Fruit fly (Drosophila melanogaster): ENCODE data around the gene CG14722.
A peak's percentile ranks its signal among the peaks of the same experiment; 100 is the strongest.

The CG14722 gene

dm6 chr3R:11741730-11742203, at the start of gene CG14722, which contains the start of gene Blm (continued):
- TF ChIP-seq CG4820 (GFP tag; optimal IDR thresholded peaks at IDR 0.05): no peak
- TF ChIP-seq Hr3 (GFP tag; optimal IDR thresholded peaks at IDR 0.05): no peak
- TF ChIP-seq CG15479 (GFP tag; optimal IDR thresholded peaks at IDR 0.05): no peak
- TF ChIP-seq CG9727 (GFP tag; optimal IDR thresholded peaks at IDR 0.05): no peak
- peak; percentile 63 for TF ChIP-seq sens (GFP tag)
- no peak for TF ChIP-seq CG33213 (GFP tag; optimal IDR thresholded peaks at IDR 0.05)
- no peak for TF ChIP-seq mam (GFP tag; optimal IDR thresholded peaks at IDR 0.05)
- TF ChIP-seq CG18262 (tag; optimal IDR thresholded peaks at IDR 0.05): no peak
- TF ChIP-seq Atf3 (GFP tag; optimal IDR thresholded peaks at IDR 0.05): no peak
- TF ChIP-seq CG2116 (GFP tag; optimal IDR thresholded peaks at IDR 0.05): peak; percentile 55
- no peak for TF ChIP-seq en (GFP tag; optimal IDR thresholded peaks at IDR 0.05)
- TF ChIP-seq Myb (GFP tag; optimal IDR thresholded peaks at IDR 0.05): peak; percentile 33
- no peak for TF ChIP-seq CG1792 (GFP tag; optimal IDR thresholded peaks at IDR 0.05)
- no peak for TF ChIP-seq CG6813 (GFP tag; optimal IDR thresholded peaks at IDR 0.05)
- TF ChIP-seq psq (GFP tag; optimal IDR thresholded peaks at IDR 0.05): no peak
- peak; percentile 46 for TF ChIP-seq Ets65A (GFP tag)
- TF ChIP-seq CG30403 (GFP tag; optimal IDR thresholded peaks at IDR 0.05): no peak
- TF ChIP-seq chm (GFP tag; IDR thresholded peaks at IDR 0.05): no peak
- TF ChIP-seq kni (GFP tag; optimal IDR thresholded peaks at IDR 0.05): no peak
- no peak for TF ChIP-seq CG3407 (GFP tag; optimal IDR thresholded peaks at IDR 0.05)
- TF ChIP-seq CG1832 (GFP tag; optimal IDR thresholded peaks at IDR 0.05): no peak
- no peak for TF ChIP-seq CG11085 (GFP tag; IDR thresholded peaks at IDR 0.05)
- TF ChIP-seq Nf-YB (GFP tag; optimal IDR thresholded peaks at IDR 0.05): no peak
- TF ChIP-seq twi (tag; optimal IDR thresholded peaks at IDR 0.05): no peak
- TF ChIP-seq Oli (tag; optimal IDR thresholded peaks at IDR 0.05): no peak

dm6 chr3R:11692504-11692903, 49.2 kb upstream of the CG14722 start:
- TF ChIP-seq hth (optimal IDR thresholded peaks at IDR 0.05) (no peak), nerfin-1 (tag; optimal IDR thresholded peaks at IDR 0.05) (peak; percentile 94), ssp (GFP tag; IDR thresholded peaks at IDR 0.05) (no peak), fru (optimal IDR thresholded peaks at IDR 0.05) (no peak), gsb-n (tag; optimal IDR thresholded peaks at IDR 0.05) (peak; percentile 89), pros (GFP tag; optimal IDR thresholded peaks at IDR 0.05) (peak; percentile 72), oc (tag; optimal IDR thresholded peaks at IDR 0.05) (peak; percentile 27), sc (optimal IDR thresholded peaks at IDR 0.05) (no peak), sc (GFP tag; optimal IDR thresholded peaks at IDR 0.05) (no peak), Tbp (GFP tag; optimal IDR thresholded peaks at IDR 0.05) (no peak), Pdp1 (GFP tag; optimal IDR thresholded peaks at IDR 0.05) (no peak), tll (GFP tag; optimal IDR thresholded peaks at IDR 0.05) (no peak), sens (GFP tag) (peak; percentile 54), CG10959 (GFP tag; IDR thresholded peaks at IDR 0.05) (no peak), sd (tag; optimal IDR thresholded peaks at IDR 0.05) (peak; percentile 6), CG1603 (tag; optimal IDR thresholded peaks at IDR 0.05) (no peak), CG30431 (GFP tag; optimal IDR thresholded peaks at IDR 0.05) (no peak)
